Worm (Caenorhabditis elegans) whole organism, late embryonic: ENCODE data around the gene spp-27.

Source experiments
- ama-1 ChIP-seq: fragments of 150-350 bp; optimal IDR thresholded peaks from 2 replicates; lab custom pipeline; 2014
- che-1 ChIP-seq: sonication (generic microtip); optimal IDR thresholded peaks from 2 replicates; lab custom pipeline; 2016; ENCODE audit warnings: mild to moderate bottlenecking, missing genetic modification characterization, missing compliant biosample characterization
- fkh-10 ChIP-seq: fragments of 150-350 bp; optimal IDR thresholded peaks from 2 replicates; lab custom pipeline; 2014; ENCODE audit warnings: missing biosample characterization, missing genetic modification reagents, missing genetic modification characterization
- hlh-6 ChIP-seq: sonication (generic microtip); optimal IDR thresholded peaks from 2 replicates; lab custom pipeline; 2016; ENCODE audit warnings: missing genotype, missing genetic modification characterization, missing compliant biosample characterization
- nfya-1 ChIP-seq: sonication (generic microtip); optimal IDR thresholded peaks from 2 replicates; lab custom pipeline; 2017; ENCODE audit warnings: missing genetic modification characterization, mild to moderate bottlenecking, missing compliant biosample characterization, antibody characterized with exemption, moderate library complexity
- odd-2 ChIP-seq: sonication (generic microtip); optimal IDR thresholded peaks from 2 replicates; lab custom pipeline; 2017; ENCODE audit warnings: antibody characterized with exemption, mild to moderate bottlenecking, missing genetic modification characterization, missing compliant biosample characterization
- pha-4 ChIP-seq: fragments of 150-350 bp; optimal IDR thresholded peaks from 2 replicates; lab custom pipeline; 2018; ENCODE audit warnings: missing biosample characterization, missing genetic modification reagents, missing genetic modification characterization
- sox-4 ChIP-seq: sonication (generic microtip); optimal IDR thresholded peaks from 2 replicates; lab custom pipeline; 2017; ENCODE audit warnings: mild to moderate bottlenecking, missing genetic modification characterization, inconsistent platforms, missing compliant biosample characterization
- unc-3 ChIP-seq, 2 experiments: fragments of 200-800 bp in 1 of 2; sonication (Bioruptor generic) in 1 of 2; sonication (generic microtip) in 1 of 2; conservative IDR thresholded peaks in 1 of 2; optimal IDR thresholded peaks in 1 of 2; 2 replicates each; pipeline versions ENCODE4 v1.3.6 to Lab custom; 2016 to 2022; ENCODE audit warnings: missing compliant biosample characterization in 2 of 2, missing genetic modification characterization in 2 of 2, missing genetic modification reagents in 1 of 2
- unc-86 ChIP-seq: sonication (generic microtip); optimal IDR thresholded peaks from 2 replicates; lab custom pipeline; 2016; ENCODE audit warnings: missing genetic modification characterization, missing compliant biosample characterization

DNA sequence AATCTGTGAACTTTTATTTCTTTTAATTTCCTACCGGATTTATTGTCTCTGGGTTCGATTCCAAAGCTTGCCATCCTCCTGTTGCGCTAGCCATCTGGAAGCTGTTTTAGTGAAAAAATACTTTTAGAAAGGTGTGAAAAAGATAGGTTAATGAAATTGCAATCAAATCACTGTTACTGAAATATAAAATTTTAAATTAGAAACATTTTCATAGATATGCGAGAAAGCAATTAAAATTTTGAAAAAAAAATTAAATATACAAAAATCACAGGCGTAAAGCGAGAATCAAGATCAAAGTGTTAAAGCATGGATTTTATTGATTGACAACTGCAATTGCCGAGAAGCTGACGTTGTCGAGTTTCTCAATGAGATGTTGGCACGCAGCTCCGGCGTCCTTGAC is 47.2 kb downstream of the spp-27 start, which contains the start of gene ubh-2:
- TF ChIP-seq sox-4 (tag; lab: Kevin White, UChicago): no peak
- no peak for TF ChIP-seq unc-86 (tag; lab: Kevin White, UChicago)
- no peak for TF ChIP-seq che-1 (tag; lab: Kevin White, UChicago)
- TF ChIP-seq fkh-10: no peak
- TF ChIP-seq nfya-1 (tag; lab: Kevin White, UChicago): no peak
- TF ChIP-seq hlh-6 (tag; lab: Kevin White, UChicago): no peak
- no peak for TF ChIP-seq unc-3 (GFP tag; conservative IDR thresholded peaks at IDR 0.05; lab: Robert Waterston, UW)
- TF ChIP-seq unc-3 (tag; optimal IDR thresholded peaks at IDR 0.05; lab: Kevin White, UChicago): no peak
- TF ChIP-seq pha-4: no peak
- TF ChIP-seq ama-1 (lab: Kevin White, UChicago): no peak
- TF ChIP-seq odd-2: no peak
